Fruit fly (Drosophila melanogaster): ENCODE measurements around the gene CG1299.
A peak's percentile ranks its signal among the peaks of the same experiment; 100 is the strongest.

Gene CG1299

DNA sequence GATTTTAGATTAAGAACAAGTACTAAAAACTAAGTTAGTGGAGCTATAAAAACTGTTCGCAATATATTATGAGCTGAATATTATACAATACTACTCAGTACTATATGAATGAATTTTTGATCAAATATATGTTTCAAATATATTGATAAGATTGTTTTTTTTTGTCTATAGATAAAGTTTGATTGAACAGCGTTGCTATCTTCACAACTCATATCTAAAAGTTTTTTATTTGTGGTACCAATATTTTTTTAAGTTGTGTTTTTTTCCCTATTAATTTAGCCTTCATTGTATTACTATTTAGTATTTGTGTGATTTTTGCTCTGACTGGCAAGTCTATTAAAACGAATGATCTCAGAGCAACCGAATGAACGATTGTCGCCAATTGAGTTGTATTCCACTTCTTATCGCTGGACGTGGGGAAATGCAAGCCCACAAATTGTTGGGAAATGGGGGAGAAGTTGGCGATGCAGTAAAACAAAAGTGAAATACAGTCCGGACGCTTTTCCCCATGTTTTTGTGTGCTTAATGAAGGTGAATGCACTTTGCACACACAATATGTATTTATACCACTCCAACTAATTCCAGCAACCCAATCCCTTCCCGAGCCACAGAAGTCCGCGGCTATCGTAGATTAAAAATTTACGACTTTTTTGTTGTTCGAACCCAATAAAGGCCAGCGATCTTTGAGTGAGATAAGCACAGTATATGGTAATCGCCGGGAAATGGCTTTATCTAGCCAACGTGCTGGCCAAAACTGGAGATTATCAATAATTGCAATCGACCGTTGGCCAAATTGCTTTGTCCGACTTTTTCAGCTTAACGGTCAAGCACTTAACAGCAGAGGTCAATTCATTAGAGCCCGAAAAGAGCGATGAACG is 31.8 kb upstream of the CG1299 start:
- TF ChIP-seq Sin3A (optimal IDR thresholded peaks at IDR 0.05) = no peak
- no peak for TF ChIP-seq ttk (optimal IDR thresholded peaks at IDR 0.05)
- no peak for TF ChIP-seq insv (optimal IDR thresholded peaks at IDR 0.05)
- TF ChIP-seq Myc (optimal IDR thresholded peaks at IDR 0.05) = no peak
- no peak for TF ChIP-seq psq (optimal IDR thresholded peaks at IDR 0.05)
- TF ChIP-seq h (optimal IDR thresholded peaks at IDR 0.05) = no peak

DNA sequence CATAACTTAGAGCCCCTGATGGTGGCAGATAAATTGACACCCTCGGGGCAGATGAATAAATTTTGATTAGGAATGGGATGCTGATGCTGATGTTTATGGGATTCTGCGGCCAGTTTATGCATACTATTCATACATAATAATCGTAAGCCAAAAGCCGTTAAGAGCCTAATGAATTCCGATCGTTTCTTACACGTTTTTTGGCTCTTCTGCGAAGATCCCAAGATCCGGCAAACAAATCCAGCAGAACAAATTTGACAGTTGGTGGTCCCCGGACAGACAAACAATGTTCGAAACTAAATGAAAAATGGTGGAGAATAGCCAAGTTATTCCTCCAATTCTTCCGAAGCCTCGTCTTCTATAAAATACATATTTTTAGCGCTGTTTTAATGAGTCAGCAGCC is 31.0 kb upstream of the CG1299 start:
- TF ChIP-seq Sin3A (optimal IDR thresholded peaks at IDR 0.05) (no peak), h (optimal IDR thresholded peaks at IDR 0.05) (no peak), psq (optimal IDR thresholded peaks at IDR 0.05) (no peak), Myc (optimal IDR thresholded peaks at IDR 0.05) (no peak), insv (optimal IDR thresholded peaks at IDR 0.05) (no peak), ttk (optimal IDR thresholded peaks at IDR 0.05) (no peak)

DNA sequence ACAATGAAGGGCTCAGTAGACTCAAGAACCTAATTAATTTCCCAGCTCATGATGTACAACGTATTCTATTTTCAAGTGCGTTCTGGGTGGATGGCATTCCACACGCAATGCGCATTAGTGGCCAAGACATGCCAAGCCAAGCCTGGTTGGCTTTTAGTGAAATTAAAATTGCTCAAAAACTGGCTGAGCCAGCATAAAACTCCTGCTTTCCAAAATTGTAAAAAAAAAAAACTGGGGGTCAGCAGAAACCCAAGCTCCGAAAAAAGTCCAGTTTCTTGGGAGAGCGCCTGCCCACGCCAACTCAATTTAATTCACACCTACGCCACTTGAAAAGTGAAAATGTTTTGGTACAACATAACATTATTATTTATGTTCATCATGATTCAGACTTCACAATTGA is 30.2 kb upstream of the CG1299 start:
- no peak for TF ChIP-seq ttk (optimal IDR thresholded peaks at IDR 0.05)
- TF ChIP-seq Myc (optimal IDR thresholded peaks at IDR 0.05) = no peak
- TF ChIP-seq h (optimal IDR thresholded peaks at IDR 0.05) = no peak
- TF ChIP-seq psq (optimal IDR thresholded peaks at IDR 0.05) = no peak
- no peak for TF ChIP-seq insv (optimal IDR thresholded peaks at IDR 0.05)
- TF ChIP-seq Sin3A (optimal IDR thresholded peaks at IDR 0.05) = no peak

DNA sequence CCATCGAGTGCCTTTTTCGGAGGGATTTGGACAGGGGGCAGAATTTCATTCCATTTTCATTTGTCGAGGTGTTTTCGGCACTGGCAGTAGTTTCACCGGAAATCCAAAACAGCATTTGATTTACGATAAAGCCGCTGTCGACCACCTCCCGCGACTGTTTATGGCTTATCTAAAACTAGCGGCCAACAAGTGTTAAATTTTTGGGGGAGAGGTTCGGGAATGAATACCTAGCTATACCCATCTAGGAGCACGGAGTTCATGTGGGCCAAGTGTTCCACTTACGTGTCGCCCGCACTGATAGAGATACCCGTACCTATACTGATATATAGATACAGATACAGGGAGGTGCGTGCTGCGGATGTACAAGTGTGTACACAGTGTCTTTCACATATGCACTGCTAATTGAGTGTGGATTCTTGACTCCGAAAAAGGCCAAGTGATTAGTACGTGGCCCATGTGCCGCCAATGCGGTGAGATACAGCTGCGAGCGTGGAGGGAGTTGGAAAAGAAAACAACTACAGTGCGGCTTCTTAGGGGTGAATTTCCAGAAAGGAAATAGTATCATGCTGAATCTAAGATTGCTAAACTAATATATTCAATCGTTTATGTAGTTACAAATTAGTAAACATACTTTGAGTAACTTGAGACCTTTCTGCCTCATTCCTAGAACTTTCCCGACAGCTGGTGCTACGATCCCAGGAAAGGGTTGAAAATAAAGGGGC is 28.7 kb upstream of the CG1299 start:
- TF ChIP-seq h (optimal IDR thresholded peaks at IDR 0.05) = no peak
- TF ChIP-seq psq (optimal IDR thresholded peaks at IDR 0.05) = no peak
- no peak for TF ChIP-seq Myc (optimal IDR thresholded peaks at IDR 0.05)
- TF ChIP-seq Sin3A (optimal IDR thresholded peaks at IDR 0.05) = no peak
- no peak for TF ChIP-seq insv (optimal IDR thresholded peaks at IDR 0.05)
- no peak for TF ChIP-seq ttk (optimal IDR thresholded peaks at IDR 0.05)

DNA sequence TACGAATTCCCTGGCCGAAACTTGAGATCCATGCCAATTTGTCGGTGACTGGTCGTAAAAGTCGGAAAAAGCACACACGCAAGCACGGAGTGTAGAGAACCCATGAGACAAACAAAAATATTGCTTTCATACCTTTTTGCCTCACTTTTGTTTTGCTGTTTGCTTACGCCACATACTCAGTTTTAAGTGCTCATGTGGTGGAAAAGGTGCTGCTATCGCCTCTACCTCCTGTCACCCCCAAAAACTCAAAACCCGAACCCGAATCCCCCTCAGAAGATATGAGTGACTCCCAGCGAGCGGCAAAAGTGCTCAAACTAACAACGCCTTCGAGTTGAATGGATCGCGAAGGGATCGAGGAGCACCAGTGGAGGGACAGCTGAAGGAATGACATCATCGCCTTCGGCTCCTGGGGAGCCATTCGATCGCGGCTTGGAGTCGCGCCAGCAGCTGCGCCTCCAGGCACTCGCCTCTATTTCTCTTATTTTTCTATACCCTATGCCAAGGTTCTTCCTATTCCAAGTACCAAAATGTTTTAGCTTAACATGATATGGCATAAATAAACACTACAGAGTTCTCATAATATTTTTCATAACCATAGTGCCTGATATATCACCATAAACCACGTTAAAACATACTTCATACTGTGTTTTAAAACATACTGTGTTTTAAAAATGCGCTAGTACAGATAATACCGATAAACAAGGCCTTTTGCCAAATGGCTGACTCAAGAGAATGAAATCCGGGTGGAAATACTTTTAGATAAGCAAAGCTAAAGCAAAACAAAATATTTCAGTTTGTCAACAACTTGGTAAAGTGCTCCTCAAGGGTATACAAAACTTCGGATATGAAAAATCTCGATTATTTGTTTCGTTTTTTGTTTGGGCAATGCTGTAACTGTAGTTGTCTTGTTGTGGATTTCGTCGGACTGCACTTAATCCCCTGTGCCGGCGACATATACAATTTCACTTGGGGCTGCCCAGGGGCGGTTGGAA is 27.8 kb upstream of the CG1299 start:
- TF ChIP-seq psq (optimal IDR thresholded peaks at IDR 0.05) (no peak), ttk (optimal IDR thresholded peaks at IDR 0.05) (peak; percentile 16), Myc (optimal IDR thresholded peaks at IDR 0.05) (no peak), Sin3A (optimal IDR thresholded peaks at IDR 0.05) (no peak)

DNA sequence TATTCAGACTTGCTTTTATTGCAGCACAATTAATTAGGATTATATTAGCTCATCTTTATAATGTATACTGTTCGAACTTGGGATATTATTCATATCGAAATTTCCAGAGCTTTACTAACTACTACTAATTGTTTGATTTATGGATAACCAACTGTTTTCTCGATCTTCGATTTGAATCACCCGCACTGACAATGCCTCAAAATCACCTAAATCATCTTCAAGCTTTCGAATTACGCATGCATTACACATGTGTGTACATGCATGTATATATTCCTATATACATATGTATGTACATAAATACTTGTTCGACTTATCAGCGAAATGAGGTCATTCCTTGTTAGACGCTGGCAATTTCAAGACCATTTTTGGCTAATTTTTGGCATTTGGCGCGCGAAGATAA is 26.9 kb upstream of the CG1299 start:
- no peak for TF ChIP-seq Sin3A (optimal IDR thresholded peaks at IDR 0.05)
- no peak for TF ChIP-seq ttk (optimal IDR thresholded peaks at IDR 0.05)
- no peak for TF ChIP-seq insv (optimal IDR thresholded peaks at IDR 0.05)

dm6 chr3L:4122185-4122767 is 26.2 kb upstream of the CG1299 start, which contains the start of gene Chd64:
Gene Chd64 (minus strand): TSS chr3L:4122388.
- TF ChIP-seq Sin3A (optimal IDR thresholded peaks at IDR 0.05) (no peak), Myc (optimal IDR thresholded peaks at IDR 0.05) (no peak), h (optimal IDR thresholded peaks at IDR 0.05) (no peak), psq (optimal IDR thresholded peaks at IDR 0.05) (no peak), ttk (optimal IDR thresholded peaks at IDR 0.05) (no peak), insv (optimal IDR thresholded peaks at IDR 0.05) (no peak)

dm6 chr3L:4125709-4126108 is 22.8 kb upstream of the CG1299 start:
- TF ChIP-seq h (optimal IDR thresholded peaks at IDR 0.05) (no peak), ttk (optimal IDR thresholded peaks at IDR 0.05) (no peak), Myc (optimal IDR thresholded peaks at IDR 0.05) (no peak), insv (optimal IDR thresholded peaks at IDR 0.05) (no peak), Sin3A (optimal IDR thresholded peaks at IDR 0.05) (no peak), psq (optimal IDR thresholded peaks at IDR 0.05) (no peak)

DNA sequence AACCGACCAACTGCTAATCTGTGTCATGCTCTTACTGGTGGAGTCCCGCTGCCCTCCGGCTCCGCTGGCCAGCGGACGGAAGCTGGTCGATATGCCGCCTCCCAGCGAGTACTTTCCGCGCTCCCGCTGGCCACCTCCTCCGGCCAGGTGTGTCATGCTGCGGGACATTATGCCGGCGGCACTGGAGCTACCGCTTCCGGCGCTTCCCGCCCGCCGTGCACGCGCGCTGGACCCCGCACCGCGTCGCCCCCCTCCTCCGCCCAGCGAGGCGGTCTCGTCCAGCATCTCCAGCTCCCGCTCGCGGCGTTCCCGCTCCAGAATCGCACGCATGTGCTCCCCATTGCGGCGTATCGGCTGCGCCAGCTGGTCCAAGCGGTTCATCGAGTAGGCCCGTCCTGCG is 19.9 kb upstream of the CG1299 start:
- no peak for TF ChIP-seq Sin3A (optimal IDR thresholded peaks at IDR 0.05)
- no peak for TF ChIP-seq ttk (optimal IDR thresholded peaks at IDR 0.05)
- no peak for TF ChIP-seq Myc (optimal IDR thresholded peaks at IDR 0.05)
- TF ChIP-seq insv (optimal IDR thresholded peaks at IDR 0.05) = no peak
- TF ChIP-seq psq (optimal IDR thresholded peaks at IDR 0.05) = no peak
- TF ChIP-seq h (optimal IDR thresholded peaks at IDR 0.05) = no peak

dm6 chr3L:4130743-4131142 is 17.8 kb upstream of the CG1299 start:
- TF ChIP-seq ttk (optimal IDR thresholded peaks at IDR 0.05) (no peak), insv (optimal IDR thresholded peaks at IDR 0.05) (no peak), Myc (optimal IDR thresholded peaks at IDR 0.05) (no peak), Sin3A (optimal IDR thresholded peaks at IDR 0.05) (no peak), h (optimal IDR thresholded peaks at IDR 0.05) (no peak), psq (optimal IDR thresholded peaks at IDR 0.05) (no peak)

- no peak for TF ChIP-seq psq (optimal IDR thresholded peaks at IDR 0.05)
- TF ChIP-seq Myc (optimal IDR thresholded peaks at IDR 0.05) = no peak
- no peak for TF ChIP-seq Sin3A (optimal IDR thresholded peaks at IDR 0.05)
- no peak for TF ChIP-seq h (optimal IDR thresholded peaks at IDR 0.05)
- TF ChIP-seq insv (optimal IDR thresholded peaks at IDR 0.05) = no peak
- TF ChIP-seq ttk (optimal IDR thresholded peaks at IDR 0.05) = no peak
Measured at dm6 chr3L:4132585-4132984, 15.9 kb upstream of the CG1299 start.

Measured in Kc167 (cell line).